Fruit fly (Drosophila melanogaster) whole organism, embryonic: Measurements from ENCODE around the gene tbc.

Experiments
- Abd-B ChIP-seq: fragments of 200-800 bp; sonication (Bioruptor generic); optimal IDR thresholded peaks from 2 replicates; lab custom pipeline; 2018; ENCODE audit warnings: missing biosample characterization, mild to moderate bottlenecking, missing genetic modification characterization, moderate library complexity
- Atf3 ChIP-seq: fragments of 200-800 bp; sonication (Bioruptor generic); optimal IDR thresholded peaks from 3 replicates; lab custom pipeline; 2016; ENCODE audit warnings: missing biosample characterization, missing genetic modification characterization
- CG10565 ChIP-seq: fragments of 200-800 bp; sonication (Bioruptor generic); optimal IDR thresholded peaks from 3 replicates; lab custom pipeline; 2016; ENCODE audit warnings: missing biosample characterization, mild to moderate bottlenecking, missing genetic modification characterization
- CG11504 ChIP-seq: fragments of 200-800 bp; sonication (Bioruptor generic); optimal IDR thresholded peaks from 3 replicates; lab custom pipeline; 2019; ENCODE audit warnings: missing biosample characterization, mild to moderate bottlenecking, missing genetic modification characterization, moderate library complexity
- CG13424 ChIP-seq: fragments of 200-800 bp; sonication (Bioruptor generic); optimal IDR thresholded peaks from 2 replicates; lab custom pipeline; 2019; ENCODE audit warnings: missing biosample characterization, mild to moderate bottlenecking, missing genetic modification characterization, moderate library complexity
- CG15073 ChIP-seq: fragments of 200-800 bp; sonication (Bioruptor generic); optimal IDR thresholded peaks from 2 replicates; lab custom pipeline; 2016; ENCODE audit warnings: missing biosample characterization, missing genetic modification characterization
- CG15696 ChIP-seq: fragments of 200-800 bp; sonication (Bioruptor generic); optimal IDR thresholded peaks from 2 replicates; lab custom pipeline; 2019; ENCODE audit warnings: missing biosample characterization, mild to moderate bottlenecking, missing genetic modification characterization, moderate library complexity
- CG1602 ChIP-seq: fragments of 200-800 bp; sonication (Bioruptor generic); optimal IDR thresholded peaks from 3 replicates; lab custom pipeline; 2016; ENCODE audit warnings: missing biosample characterization, missing genetic modification characterization
- CG1647 ChIP-seq: fragments of 200-800 bp; sonication (Bioruptor generic); optimal IDR thresholded peaks from 3 replicates; lab custom pipeline; 2016; ENCODE audit warnings: missing biosample characterization, missing genetic modification characterization
- CG17568 ChIP-seq: fragments of 200-800 bp; sonication (Bioruptor generic); optimal IDR thresholded peaks from 2 replicates; lab custom pipeline; 2018; ENCODE audit warnings: missing biosample characterization, mild to moderate bottlenecking, missing genetic modification characterization, moderate library complexity
- CG18476 ChIP-seq: fragments of 200-800 bp; sonication (Bioruptor generic); optimal IDR thresholded peaks from 2 replicates; lab custom pipeline; 2016; ENCODE audit warnings: missing biosample characterization, mild to moderate bottlenecking, missing genetic modification characterization
- CG31441 ChIP-seq: fragments of 200-800 bp; sonication (Bioruptor generic); IDR thresholded peaks from 2 replicates; pipeline ENCODE4 v1.3.6; 2022; ENCODE audit warnings: missing biosample characterization, missing genetic modification characterization
- CG32532 ChIP-seq: fragments of 200-800 bp; sonication (Bioruptor generic); IDR thresholded peaks from 2 replicates; pipeline ENCODE4 v1.3.6; 2022; ENCODE audit warnings: missing biosample characterization, missing genetic modification characterization
- CG3847 ChIP-seq: fragments of 200-800 bp; sonication (Bioruptor generic); IDR thresholded peaks from 2 replicates; pipeline ENCODE4 v1.3.6; 2022; ENCODE audit warnings: missing biosample characterization, missing genetic modification characterization
- CG4282 ChIP-seq: fragments of 200-800 bp; sonication (Bioruptor generic); optimal IDR thresholded peaks from 2 replicates; lab custom pipeline; 2016; ENCODE audit warnings: missing biosample characterization, missing genetic modification characterization
- CG6254 ChIP-seq: fragments of 200-800 bp; sonication (Bioruptor generic); optimal IDR thresholded peaks from 3 replicates; lab custom pipeline; 2017; ENCODE audit warnings: mild to moderate bottlenecking, missing biosample characterization, missing genetic modification reagents, missing genetic modification characterization
- CG6272 ChIP-seq: fragments of 200-800 bp; sonication (Bioruptor generic); IDR thresholded peaks from 2 replicates; pipeline ENCODE4 v1.3.6; 2022; ENCODE audit warnings: missing biosample characterization, missing genetic modification characterization
- CG7928 ChIP-seq: fragments of 200-800 bp; sonication (Bioruptor generic); optimal IDR thresholded peaks from 2 replicates; lab custom pipeline; 2017; ENCODE audit warnings: missing biosample characterization, mild to moderate bottlenecking, missing genetic modification characterization
- CG8359 ChIP-seq: fragments of 200-800 bp; sonication (Bioruptor generic); optimal IDR thresholded peaks from 2 replicates; lab custom pipeline; 2017; ENCODE audit warnings: missing biosample characterization, mild to moderate bottlenecking, missing genetic modification characterization, borderline replicate concordance
- CG8478 ChIP-seq: fragments of >200 bp; optimal IDR thresholded peaks from 2 replicates; lab custom pipeline; 2018
- Dfd ChIP-seq, 2 experiments: fragments of >200 bp; optimal IDR thresholded peaks; 2 replicates each; lab custom pipeline; 2017; ENCODE audit warnings: missing biosample characterization in 2 of 2, missing genetic modification characterization in 2 of 2
- Fer1 ChIP-seq: fragments of 200-800 bp; sonication (Bioruptor generic); optimal IDR thresholded peaks from 2 replicates; lab custom pipeline; 2017; ENCODE audit warnings: missing biosample characterization, mild to moderate bottlenecking, missing genetic modification characterization
- Lhr ChIP-seq: fragments of 200-800 bp; sonication (Bioruptor generic); optimal IDR thresholded peaks from 3 replicates; lab custom pipeline; 2017; ENCODE audit warnings: mild to moderate bottlenecking, missing biosample characterization, missing genetic modification reagents, missing genetic modification characterization
- Nf-YC ChIP-seq: fragments of 200-800 bp; optimal IDR thresholded peaks from 3 replicates; lab custom pipeline; 2019; ENCODE audit warnings: missing biosample characterization, mild to moderate bottlenecking, missing genetic modification characterization, moderate library complexity
- NfI ChIP-seq: fragments of 200-800 bp; sonication (Bioruptor generic); optimal IDR thresholded peaks from 3 replicates; lab custom pipeline; 2018; ENCODE audit warnings: missing biosample characterization, mild to moderate bottlenecking, missing genetic modification characterization, moderate library complexity
- Oli ChIP-seq: fragments of 200-800 bp; sonication (Bioruptor generic); optimal IDR thresholded peaks from 2 replicates; lab custom pipeline; 2018; ENCODE audit warnings: missing biosample characterization, mild to moderate bottlenecking, missing genetic modification characterization, moderate library complexity
- al ChIP-seq: fragments of 200-800 bp; sonication (Bioruptor generic); IDR thresholded peaks from 2 replicates; pipeline ENCODE4 v1.3.6; 2022; ENCODE audit warnings: missing biosample characterization, missing genetic modification characterization
- ash1 ChIP-seq: fragments of 200-800 bp; sonication (Bioruptor generic); optimal IDR thresholded peaks from 2 replicates; lab custom pipeline; 2018; ENCODE audit warnings: missing biosample characterization, mild to moderate bottlenecking, missing genetic modification characterization
- bowl ChIP-seq: fragments of 200-800 bp; sonication (Bioruptor generic); IDR thresholded peaks from 2 replicates; pipeline ENCODE4 v1.3.6; 2022; ENCODE audit warnings: missing biosample characterization, missing genetic modification characterization
- chm ChIP-seq: fragments of 200-800 bp; sonication (Bioruptor generic); IDR thresholded peaks from 2 replicates; pipeline ENCODE4 v1.3.6; 2022; ENCODE audit warnings: missing biosample characterization, missing genetic modification characterization
- croc ChIP-seq: fragments of 200-800 bp; sonication (Bioruptor generic); conservative IDR thresholded peaks from 3 replicates; pipeline ENCODE4 v1.3.6; 2022; ENCODE audit warnings: missing biosample characterization, missing genetic modification characterization
- danr ChIP-seq: fragments of 200-800 bp; sonication (Bioruptor generic); IDR thresholded peaks from 2 replicates; pipeline ENCODE4 v1.3.6; 2022; ENCODE audit warnings: missing biosample characterization, missing genetic modification characterization
- disco-r ChIP-seq: fragments of 200-800 bp; sonication (Bioruptor generic); optimal IDR thresholded peaks from 2 replicates; lab custom pipeline; 2016; ENCODE audit warnings: missing biosample characterization, missing genetic modification characterization
- fd102C ChIP-seq: fragments of 200-800 bp; sonication (Bioruptor generic); optimal IDR thresholded peaks from 2 replicates; lab custom pipeline; 2018; ENCODE audit warnings: missing biosample characterization, mild to moderate bottlenecking, missing genetic modification characterization, moderate library complexity
- fru ChIP-seq: fragments of >200 bp; optimal IDR thresholded peaks from 2 replicates; lab custom pipeline; 2017
- grn ChIP-seq: fragments of 200-800 bp; sonication (Bioruptor generic); optimal IDR thresholded peaks from 3 replicates; lab custom pipeline; 2017; ENCODE audit warnings: missing biosample characterization, missing genetic modification characterization
- gro ChIP-seq: fragments of 200-800 bp; sonication (Bioruptor generic); optimal IDR thresholded peaks from 2 replicates; lab custom pipeline; 2016; ENCODE audit warnings: missing biosample characterization, missing genetic modification characterization
- jumu ChIP-seq: fragments of 200-800 bp; sonication (Bioruptor generic); optimal IDR thresholded peaks from 3 replicates; lab custom pipeline; 2016; ENCODE audit warnings: missing biosample characterization, missing genetic modification characterization
- mirr ChIP-seq: fragments of 200-800 bp; sonication (Bioruptor generic); optimal IDR thresholded peaks from 3 replicates; lab custom pipeline; 2018; ENCODE audit warnings: missing biosample characterization, mild to moderate bottlenecking, missing genetic modification characterization
- nau ChIP-seq: fragments of 200-800 bp; sonication (Bioruptor generic); optimal IDR thresholded peaks from 3 replicates; lab custom pipeline; 2017; ENCODE audit warnings: missing biosample characterization, mild to moderate bottlenecking, missing genetic modification characterization, missing genetic modification reagents
- nerfin-2 ChIP-seq: fragments of 200-800 bp; sonication (Bioruptor generic); IDR thresholded peaks from 2 replicates; pipeline ENCODE4 v1.3.6; 2022; ENCODE audit warnings: missing biosample characterization, missing genetic modification characterization; ENCODE audit not compliant: partially characterized antibody
- oc ChIP-seq: fragments of 200-800 bp; sonication (Bioruptor generic); optimal IDR thresholded peaks from 2 replicates; lab custom pipeline; 2018; ENCODE audit warnings: missing biosample characterization, mild to moderate bottlenecking, missing genetic modification characterization, moderate library complexity
- org-1 ChIP-seq: fragments of 200-800 bp; sonication (Bioruptor generic); optimal IDR thresholded peaks from 2 replicates; lab custom pipeline; 2017; ENCODE audit warnings: missing biosample characterization, missing genetic modification characterization
- pfk ChIP-seq: fragments of 200-800 bp; sonication (Bioruptor generic); optimal IDR thresholded peaks from 2 replicates; lab custom pipeline; 2018; ENCODE audit warnings: missing biosample characterization, mild to moderate bottlenecking, missing genetic modification characterization, moderate library complexity
- schlank ChIP-seq: fragments of 200-800 bp; sonication (Bioruptor generic); optimal IDR thresholded peaks from 2 replicates; lab custom pipeline; 2018; ENCODE audit warnings: missing biosample characterization, mild to moderate bottlenecking, missing genetic modification characterization
- slou ChIP-seq: fragments of 200-800 bp; sonication (Bioruptor generic); optimal IDR thresholded peaks from 3 replicates; lab custom pipeline; 2016; ENCODE audit warnings: missing biosample characterization, missing genetic modification characterization
- sna ChIP-seq: fragments of 200-800 bp; sonication (Bioruptor generic); IDR thresholded peaks from 2 replicates; pipeline ENCODE4 v1.3.6; 2022; ENCODE audit warnings: missing biosample characterization, missing genetic modification characterization; ENCODE audit not compliant: partially characterized antibody
- so ChIP-seq: fragments of 200-800 bp; sonication (Bioruptor generic); IDR thresholded peaks from 3 replicates; pipeline ENCODE4 v1.3.6; 2022; ENCODE audit warnings: missing biosample characterization, missing genetic modification characterization
- tio ChIP-seq: fragments of 200-800 bp; sonication (Bioruptor generic); optimal IDR thresholded peaks from 2 replicates; lab custom pipeline; 2017; ENCODE audit warnings: missing biosample characterization, missing genetic modification characterization, inconsistent platforms
- trem ChIP-seq: fragments of 200-800 bp; optimal IDR thresholded peaks from 3 replicates; lab custom pipeline; 2019; ENCODE audit warnings: missing biosample characterization, mild to moderate bottlenecking, missing genetic modification characterization, moderate library complexity
- wek ChIP-seq: fragments of 200-800 bp; sonication (Bioruptor generic); optimal IDR thresholded peaks from 3 replicates; lab custom pipeline; 2018; ENCODE audit warnings: missing biosample characterization, mild to moderate bottlenecking, missing genetic modification characterization, moderate library complexity

The tbc gene

dm6 chrX:20501040-20501609, 52.0 kb downstream of the tbc start (continued):
- no peak for TF ChIP-seq nau (GFP tag; lab: Kevin White, UChicago)
- TF ChIP-seq danr (GFP tag; lab: Robert Waterston, UW), result no peak
- TF ChIP-seq oc (tag; lab: Kevin White, UChicago), result peak; percentile 30
- no peak for TF ChIP-seq CG8359 (GFP tag; lab: Kevin White, UChicago)
- no peak for TF ChIP-seq trem (tag; lab: Kevin White, UChicago)
- TF ChIP-seq CG18476, result no peak
- TF ChIP-seq CG1647 (GFP tag; lab: Kevin White, UChicago), result no peak
- TF ChIP-seq Fer1, result no peak
- no peak for TF ChIP-seq org-1 (GFP tag; lab: Kevin White, UChicago)
- peak; percentile 24 for TF ChIP-seq CG11504 (tag; lab: Kevin White, UChicago)
- no peak for TF ChIP-seq wek (GFP tag; lab: Kevin White, UChicago)
- no peak for TF ChIP-seq pfk (GFP tag; lab: Kevin White, UChicago)
- TF ChIP-seq jumu (GFP tag; lab: Kevin White, UChicago), result no peak
- no peak for TF ChIP-seq bowl
- no peak for TF ChIP-seq CG17568 (GFP tag; lab: Kevin White, UChicago)
- no peak for TF ChIP-seq Lhr (GFP tag; lab: Kevin White, UChicago)
- no peak for TF ChIP-seq CG8478 (lab: Kevin White, UChicago)
- TF ChIP-seq mirr (GFP tag; lab: Kevin White, UChicago), result no peak
- TF ChIP-seq Dfd (GFP tag; optimal IDR thresholded peaks at IDR 0.05; lab: Kevin White, UChicago), result no peak
- TF ChIP-seq schlank (tag; lab: Kevin White, UChicago), result no peak
- TF ChIP-seq gro (GFP tag; lab: Kevin White, UChicago), result no peak
- no peak for TF ChIP-seq chm (GFP tag; lab: Robert Waterston, UW)
- no peak for TF ChIP-seq nerfin-2 (GFP tag; lab: Robert Waterston, UW)
- TF ChIP-seq croc (GFP tag; lab: Robert Waterston, UW), result peak; percentile 19; the same call in 1 of the 3 replicates
- no peak for TF ChIP-seq slou (GFP tag; lab: Kevin White, UChicago)
- no peak for TF ChIP-seq so (GFP tag; lab: Robert Waterston, UW)
- no peak for TF ChIP-seq CG3847 (GFP tag; lab: Robert Waterston, UW)
- no peak for TF ChIP-seq fru
- TF ChIP-seq al (GFP tag; lab: Robert Waterston, UW), result no peak
- peak; percentile 11 for TF ChIP-seq tio (GFP tag; lab: Kevin White, UChicago)
- no peak for TF ChIP-seq CG13424 (tag; lab: Kevin White, UChicago)
- no peak for TF ChIP-seq Nf-YC
- no peak for TF ChIP-seq CG10565
- peak; percentile 0 for TF ChIP-seq Abd-B (GFP tag; lab: Kevin White, UChicago)
- TF ChIP-seq disco-r (GFP tag; lab: Kevin White, UChicago), result no peak
- no peak for TF ChIP-seq grn
- peak; percentile 42 for TF ChIP-seq Oli (tag; lab: Kevin White, UChicago)
- no peak for TF ChIP-seq sna (GFP tag; lab: Robert Waterston, UW)
- no peak for TF ChIP-seq CG4282 (GFP tag; lab: Kevin White, UChicago)
- TF ChIP-seq CG6272 (GFP tag; lab: Robert Waterston, UW), result no peak
- peak; percentile 4 for TF ChIP-seq NfI (GFP tag; lab: Kevin White, UChicago)
- TF ChIP-seq CG6254, result no peak
- TF ChIP-seq CG15696, result no peak
- no peak for TF ChIP-seq CG15073 (GFP tag; lab: Kevin White, UChicago)
- peak; percentile 20; the same call in 1 of the 2 replicates for TF ChIP-seq CG32532 (GFP tag; lab: Robert Waterston, UW)
- TF ChIP-seq CG7928 (GFP tag; lab: Kevin White, UChicago), result no peak
- TF ChIP-seq Atf3, result no peak
- TF ChIP-seq ash1 (GFP tag; lab: Kevin White, UChicago), result no peak
- TF ChIP-seq fd102C (GFP tag; lab: Kevin White, UChicago), result no peak
- peak; percentile 48; the same call in 1 of the 2 replicates for TF ChIP-seq CG31441 (GFP tag; lab: Robert Waterston, UW)
- TF ChIP-seq CG1602 (GFP tag; lab: Kevin White, UChicago), result no peak
